Worm (Caenorhabditis elegans): ENCODE measurements around the gene ZK177.9.

ZK177.9 gene

DNA sequence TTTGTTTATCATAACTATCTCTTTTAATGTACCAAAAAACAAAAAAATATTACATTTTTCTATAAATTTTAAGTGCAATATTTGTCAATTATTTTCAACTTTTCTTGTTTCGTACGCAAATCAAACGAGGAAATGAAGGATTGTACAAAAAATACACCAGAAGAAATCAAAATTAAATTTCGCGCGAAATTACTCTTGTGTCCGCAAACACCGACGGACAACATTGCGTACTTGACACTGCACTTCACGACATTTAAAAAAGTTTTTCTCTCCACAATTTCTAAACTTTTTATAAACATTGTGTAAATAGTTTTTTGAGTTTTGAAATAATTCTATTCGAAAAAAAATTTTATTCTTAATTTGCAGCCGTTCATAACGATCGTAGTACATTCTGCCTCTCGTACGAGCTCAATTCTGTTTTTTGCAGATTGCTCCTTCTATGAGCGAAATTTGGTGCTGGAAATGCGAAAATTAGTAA is 43.6 kb downstream of the ZK177.9 start, which contains the start of gene mrps-16 (continued):
- TF ChIP-seq vab-15 (tag; optimal IDR thresholded peaks at IDR 0.05) = no peak
- TF ChIP-seq C04F5.9 (tag; optimal IDR thresholded peaks at IDR 0.05) = peak; percentile 4
- TF ChIP-seq unc-86 (tag; optimal IDR thresholded peaks at IDR 0.05) = peak; percentile 58
- peak; percentile 73 for TF ChIP-seq nhr-20 (tag; optimal IDR thresholded peaks at IDR 0.05)
- peak; percentile 62 for TF ChIP-seq lin-14 (GFP tag; optimal IDR thresholded peaks at IDR 0.05)
- no peak for TF ChIP-seq mef-2 (tag; optimal IDR thresholded peaks at IDR 0.05)
- TF ChIP-seq efl-1 (optimal IDR thresholded peaks at IDR 0.05) = peak; percentile 94 to 98
- peak; percentile 99 to 100 for TF ChIP-seq efl-1 (GFP tag; optimal IDR thresholded peaks at IDR 0.05 in 1 of 2)
- TF ChIP-seq nhr-237 (tag; optimal IDR thresholded peaks at IDR 0.05) = no peak
- TF ChIP-seq hpl-2 (GFP tag; optimal IDR thresholded peaks at IDR 0.05) = no peak
- TF ChIP-seq C34B4.2 (tag; optimal IDR thresholded peaks at IDR 0.05) = no peak
- peak; percentile 36; the same call in 1 of the 2 replicates for TF ChIP-seq mab-9 (GFP tag; IDR thresholded peaks at IDR 0.05)
- no peak for TF ChIP-seq sox-4 (tag; optimal IDR thresholded peaks at IDR 0.05)
- TF ChIP-seq skn-1 (tag; optimal IDR thresholded peaks at IDR 0.05) = peak; percentile 52
- TF ChIP-seq fkh-8 (tag; optimal IDR thresholded peaks at IDR 0.05) = peak; percentile 36
- TF ChIP-seq nhr-85 (tag) = peak; percentile 87
- no peak for TF ChIP-seq nhr-84 (tag; optimal IDR thresholded peaks at IDR 0.05)
- no peak for TF ChIP-seq ceh-90 (tag; optimal IDR thresholded peaks at IDR 0.05)
- TF ChIP-seq ceh-88 (GFP tag; IDR thresholded peaks at IDR 0.05) = no peak
- TF ChIP-seq lin-35 (GFP tag; optimal IDR thresholded peaks at IDR 0.05) = peak; percentile 97 to 98
- peak; percentile 37 for TF ChIP-seq nhr-77 (tag; optimal IDR thresholded peaks at IDR 0.05)
- TF ChIP-seq isw-1 (GFP tag; IDR thresholded peaks at IDR 0.05) = peak; percentile 55
- peak; percentile 38 for TF ChIP-seq irx-1 (tag; optimal IDR thresholded peaks at IDR 0.05)
- TF ChIP-seq lsy-2 (tag; optimal IDR thresholded peaks at IDR 0.05) = peak; percentile 82 to 83
- no peak for TF ChIP-seq aha-1 (tag; optimal IDR thresholded peaks at IDR 0.05)
- TF ChIP-seq lin-39 (tag; optimal IDR thresholded peaks at IDR 0.05) = peak; percentile 41
- no peak for TF ChIP-seq fkh-10 (GFP tag; optimal IDR thresholded peaks at IDR 0.05)
- TF ChIP-seq egl-13 (tag; optimal IDR thresholded peaks at IDR 0.05) = no peak
- TF ChIP-seq nhr-19 (GFP tag; conservative IDR thresholded peaks at IDR 0.05) = peak; percentile 78
- TF ChIP-seq mep-1 (tag; optimal IDR thresholded peaks at IDR 0.05) = peak; percentile 84
- TF ChIP-seq unc-130 (tag; optimal IDR thresholded peaks at IDR 0.05) = peak; percentile 58
- no peak for TF ChIP-seq egl-27 (tag; optimal IDR thresholded peaks at IDR 0.05)
- peak; percentile 79 for TF ChIP-seq rnt-1 (tag; optimal IDR thresholded peaks at IDR 0.05)
- peak; percentile 24 for TF ChIP-seq aly-2 (tag; optimal IDR thresholded peaks at IDR 0.05)
- TF ChIP-seq sptf-1 (tag; optimal IDR thresholded peaks at IDR 0.05) = no peak
- peak; percentile 59 for TF ChIP-seq blmp-1 (tag; optimal IDR thresholded peaks at IDR 0.05)
- no peak for TF ChIP-seq fkh-4 (tag; optimal IDR thresholded peaks at IDR 0.05; ENCODE audit: borderline replicate concordance)
- peak; percentile 45 for TF ChIP-seq fos-1 (tag; optimal IDR thresholded peaks at IDR 0.05)
- TF ChIP-seq grh-1 (GFP tag; IDR thresholded peaks at IDR 0.05) = peak; percentile 54
- no peak for TF ChIP-seq Y116A8C.19 (tag; optimal IDR thresholded peaks at IDR 0.05; ENCODE audit: borderline replicate concordance)
- TF ChIP-seq ama-1 (optimal IDR thresholded peaks at IDR 0.05) = peak; percentile 15
- peak; percentile 31 for TF ChIP-seq lin-15B (tag; optimal IDR thresholded peaks at IDR 0.05)
- peak; percentile 79 for TF ChIP-seq tbx-2 (tag; optimal IDR thresholded peaks at IDR 0.05)
- no peak for TF ChIP-seq ztf-4 (tag; optimal IDR thresholded peaks at IDR 0.05)
- peak; percentile 64 for TF ChIP-seq nhr-90 (tag; optimal IDR thresholded peaks at IDR 0.05; ENCODE audit: poor library complexity)
- TF ChIP-seq pqm-1 (tag; optimal IDR thresholded peaks at IDR 0.05) = no peak
- no peak for TF ChIP-seq ets-5 (GFP tag; IDR thresholded peaks at IDR 0.05)
- TF ChIP-seq unc-98 (GFP tag; IDR thresholded peaks at IDR 0.05) = no peak
- no peak for TF ChIP-seq ztf-11 (tag; optimal IDR thresholded peaks at IDR 0.05)
- TF ChIP-seq lin-13 (GFP tag; optimal IDR thresholded peaks at IDR 0.05) = peak; percentile 32
- TF ChIP-seq tlp-1 (tag; optimal IDR thresholded peaks at IDR 0.05) = no peak
- TF ChIP-seq nhr-47 (tag; optimal IDR thresholded peaks at IDR 0.05) = peak; percentile 81
- TF ChIP-seq snpc-4 (tag; optimal IDR thresholded peaks at IDR 0.05) = peak; percentile 38
- TF ChIP-seq nhr-71 (tag; optimal IDR thresholded peaks at IDR 0.05) = peak; percentile 81
- TF ChIP-seq mdl-1 (tag; optimal IDR thresholded peaks at IDR 0.05) = peak in 1 of 2 experiments; percentile 28
